Fruit fly (Drosophila melanogaster): ENCODE data around the gene CG13005.
A peak's percentile ranks its signal among the peaks of the same experiment; 100 is the strongest.

The CG13005 gene

DNA sequence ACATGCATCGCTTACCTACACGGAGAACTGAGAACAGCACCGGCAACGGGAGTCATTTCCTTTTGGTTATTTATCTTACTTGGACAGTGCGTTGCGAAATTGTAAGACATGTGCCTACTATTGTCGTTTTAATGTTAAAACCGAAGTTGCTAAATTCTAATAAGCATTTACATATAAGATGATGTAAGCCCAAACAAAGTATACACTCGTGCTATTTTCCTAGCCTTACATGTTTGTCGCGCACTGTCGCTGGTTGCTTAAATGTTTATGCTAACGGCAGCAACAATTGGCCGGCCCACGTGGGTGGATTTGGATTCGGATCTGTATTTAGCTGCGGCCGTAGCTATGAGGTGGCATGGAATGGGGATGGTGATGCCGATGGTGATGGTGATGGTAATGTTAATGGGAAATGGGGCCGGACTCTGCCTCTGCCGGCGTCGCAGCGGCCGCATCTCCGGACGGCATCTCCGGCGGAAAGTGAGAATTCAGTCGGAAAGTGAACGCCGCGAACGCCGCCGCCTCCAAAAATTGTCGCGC is 7.8 kb downstream of the CG13005 start, which contains the start of gene CG4829 (continued):
- TF ChIP-seq CG8281 (tag; optimal IDR thresholded peaks at IDR 0.05) (peak; percentile 70), CG2712 (tag; optimal IDR thresholded peaks at IDR 0.05) (peak; percentile 90), CG8765 (GFP tag; IDR thresholded peaks at IDR 0.05) (0 out of 2 replicates have a peak, but pooled peaks have one; percentile 10), wek (GFP tag; optimal IDR thresholded peaks at IDR 0.05) (peak; percentile 84), CG16813 (GFP tag; IDR thresholded peaks at IDR 0.05; ENCODE audit: partially characterized antibody) (no peak), Bteb2 (GFP tag; optimal IDR thresholded peaks at IDR 0.05) (peak; percentile 84), HLH4C (GFP tag; IDR thresholded peaks at IDR 0.05; ENCODE audit: partially characterized antibody) (no peak), CG43689 (GFP tag; IDR thresholded peaks at IDR 0.05) (peak; percentile 70), fd64A (GFP tag; optimal IDR thresholded peaks at IDR 0.05) (peak; percentile 82), peb (GFP tag; IDR thresholded peaks at IDR 0.05) (peak; percentile 51; the same call in 1 of the 2 replicates), emc (GFP tag; optimal IDR thresholded peaks at IDR 0.05) (peak; percentile 65), tna (GFP tag; IDR thresholded peaks at IDR 0.05; ENCODE audit: partially characterized antibody) (no peak), CG12942 (GFP tag; optimal IDR thresholded peaks at IDR 0.05) (peak; percentile 68), ewg (GFP tag; optimal IDR thresholded peaks at IDR 0.05) (peak; percentile 77), CG18764 (GFP tag; optimal IDR thresholded peaks at IDR 0.05) (peak; percentile 77), p53 (GFP tag; optimal IDR thresholded peaks at IDR 0.05) (peak; percentile 10), CG11695 (GFP tag; IDR thresholded peaks at IDR 0.05) (peak; percentile 95), br (optimal IDR thresholded peaks at IDR 0.05) (no peak), sr (GFP tag; IDR thresholded peaks at IDR 0.05) (peak; percentile 92), CG12391 (tag; optimal IDR thresholded peaks at IDR 0.05) (peak; percentile 85), chm (GFP tag; IDR thresholded peaks at IDR 0.05) (peak; percentile 87; the same call in 1 of the 2 replicates), CG4328 (GFP tag; optimal IDR thresholded peaks at IDR 0.05) (peak; percentile 81), CG6689 (GFP tag; IDR thresholded peaks at IDR 0.05) (peak; percentile 87), CG12104 (GFP tag; optimal IDR thresholded peaks at IDR 0.05) (peak; percentile 79), fd102C (GFP tag; optimal IDR thresholded peaks at IDR 0.05) (no peak), Stat92E (GFP tag; optimal IDR thresholded peaks at IDR 0.05) (no peak), CG3726 (GFP tag; IDR thresholded peaks at IDR 0.05) (peak; percentile 74; the same call in 1 of the 3 replicates), scrt (GFP tag; optimal IDR thresholded peaks at IDR 0.05) (peak; percentile 85), CG8388 (GFP tag; optimal IDR thresholded peaks at IDR 0.05) (peak; percentile 79), Tbp (GFP tag; optimal IDR thresholded peaks at IDR 0.05) (no peak), pros (GFP tag; optimal IDR thresholded peaks at IDR 0.05) (no peak), Aef1 (GFP tag; IDR thresholded peaks at IDR 0.05) (peak; percentile 86), pzg (GFP tag; optimal IDR thresholded peaks at IDR 0.05) (peak; percentile 7), hkb (optimal IDR thresholded peaks at IDR 0.05) (no peak), hkb (GFP tag; IDR thresholded peaks at IDR 0.05) (peak; percentile 92), Ets65A (GFP tag) (peak; percentile 97), Ets97D (GFP tag; optimal IDR thresholded peaks at IDR 0.05) (peak; percentile 61), repo (GFP tag; optimal IDR thresholded peaks at IDR 0.05) (peak; percentile 81), CG5953 (GFP tag; IDR thresholded peaks at IDR 0.05) (peak; percentile 82), vfl (GFP tag; optimal IDR thresholded peaks at IDR 0.05) (peak; percentile 58), CG2889 (GFP tag; IDR thresholded peaks at IDR 0.05) (peak; percentile 76; the same call in 2 of the 3 replicates), Fer1 (GFP tag; optimal IDR thresholded peaks at IDR 0.05) (peak; percentile 89), Opbp (GFP tag; IDR thresholded peaks at IDR 0.05; ENCODE audit: partially characterized antibody) (no peak), stwl (tag; optimal IDR thresholded peaks at IDR 0.05) (peak; percentile 5), schlank (tag; optimal IDR thresholded peaks at IDR 0.05) (peak; percentile 74), exex (tag; optimal IDR thresholded peaks at IDR 0.05) (peak; percentile 63), Bgb (GFP tag; IDR thresholded peaks at IDR 0.05; ENCODE audit: partially characterized antibody) (no peak), CG11560 (tag; IDR thresholded peaks at IDR 0.05) (peak; percentile 69), abd-A (tag; optimal IDR thresholded peaks at IDR 0.05) (peak; percentile 78), kah (GFP tag; optimal IDR thresholded peaks at IDR 0.05) (peak; percentile 92)

Data from whole organism, embryonic.